Worm (Caenorhabditis elegans): ENCODE data around the gene C14A6.7.

ce11 chrV:18138695-18139094, 29.5 kb downstream of the C14A6.7 start, which contains the start of gene Y37H2A.10:
- TF ChIP-seq F13C5.2 (tag; optimal IDR thresholded peaks at IDR 0.05) (no peak), ama-1 (optimal IDR thresholded peaks at IDR 0.05) (no peak), tbx-37 (GFP tag; conservative IDR thresholded peaks at IDR 0.05) (no peak), tbx-11 (GFP tag; IDR thresholded peaks at IDR 0.05) (no peak), tra-4 (tag; optimal IDR thresholded peaks at IDR 0.05) (no peak), sea-1 (GFP tag; conservative IDR thresholded peaks at IDR 0.05) (no peak), flt-1 (GFP tag; IDR thresholded peaks at IDR 0.05) (no peak), hmbx-1 (tag; optimal IDR thresholded peaks at IDR 0.05) (no peak), hnd-1 (tag; optimal IDR thresholded peaks at IDR 0.05) (no peak), ceh-13 (GFP tag; optimal IDR thresholded peaks at IDR 0.05) (no peak), ets-7 (tag; optimal IDR thresholded peaks at IDR 0.05) (no peak), ceh-36 (tag; optimal IDR thresholded peaks at IDR 0.05) (no peak), B0310.2 (tag; optimal IDR thresholded peaks at IDR 0.05) (no peak)

Measured in whole organism, early embryonic.